Worm (Caenorhabditis elegans) whole organism, late embryonic: ENCODE data around the gene cdc-42.

Experiments used
- ama-1 ChIP-seq: fragments of 150-350 bp; optimal IDR thresholded peaks from 2 replicates; lab custom pipeline; 2014
- ceh-30 ChIP-seq: fragments of 150-350 bp; optimal IDR thresholded peaks from 2 replicates; lab custom pipeline; 2014; ENCODE audit warnings: missing biosample characterization, missing genetic modification characterization
- fkh-10 ChIP-seq: fragments of 150-350 bp; optimal IDR thresholded peaks from 2 replicates; lab custom pipeline; 2014; ENCODE audit warnings: missing biosample characterization, missing genetic modification reagents, missing genetic modification characterization
- lin-11 ChIP-seq: fragments of 200-800 bp; sonication (Bioruptor generic); optimal IDR thresholded peaks from 2 replicates; lab custom pipeline; 2018; ENCODE audit warnings: mild to moderate bottlenecking, missing genetic modification characterization, missing compliant biosample characterization
- rnt-1 ChIP-seq: sonication (generic microtip); optimal IDR thresholded peaks from 2 replicates; lab custom pipeline; 2016; ENCODE audit warnings: missing genetic modification characterization, missing compliant biosample characterization
- unc-42 ChIP-seq: sonication (generic microtip); optimal IDR thresholded peaks from 2 replicates; lab custom pipeline; 2016; ENCODE audit warnings: missing genotype, missing genetic modification characterization, missing compliant biosample characterization

ce11 chrII:7577412-7577811 is 38.8 kb upstream of the cdc-42 start, which contains the start of gene F35D2.6:
- TF ChIP-seq ama-1, result no peak
- TF ChIP-seq ceh-30, result no peak
- TF ChIP-seq rnt-1 (tag; lab: Kevin White, UChicago), result no peak
- TF ChIP-seq lin-11 (tag; lab: Kevin White, UChicago), result no peak
- TF ChIP-seq fkh-10 (GFP tag; lab: Kevin White, UChicago), result no peak
- no peak for TF ChIP-seq unc-42 (tag; lab: Kevin White, UChicago)
